Worm (Caenorhabditis elegans) whole organism, L2 larva: ENCODE results near the gene cut-1.

ENCODE experiments used
- C34F6.9 ChIP-seq: fragments of 150-350 bp; optimal IDR thresholded peaks from 2 replicates; lab custom pipeline; 2014; ENCODE audit warnings: missing biosample characterization, missing genetic modification characterization
- F13H6.1 ChIP-seq: sonication (generic microtip); optimal IDR thresholded peaks from 2 replicates; lab custom pipeline; 2016; ENCODE audit warnings: missing genetic modification characterization, missing compliant biosample characterization
- R02D3.7 ChIP-seq: fragments of 150-350 bp; optimal IDR thresholded peaks from 2 replicates; lab custom pipeline; 2014; ENCODE audit warnings: missing biosample characterization, missing genetic modification characterization
- Y55F3AM.14 ChIP-seq: fragments of 200-800 bp; sonication (Bioruptor generic); optimal IDR thresholded peaks from 2 replicates; lab custom pipeline; 2018; ENCODE audit warnings: mild to moderate bottlenecking, missing genetic modification characterization, missing compliant biosample characterization
- ZK546.5 ChIP-seq: sonication (generic microtip); optimal IDR thresholded peaks from 2 replicates; lab custom pipeline; 2017; ENCODE audit warnings: missing biosample characterization, missing genetic modification characterization
- alr-1 ChIP-seq: fragments of 150-350 bp; optimal IDR thresholded peaks from 2 replicates; lab custom pipeline; 2014; ENCODE audit warnings: missing biosample characterization, missing genetic modification characterization
- aly-2 ChIP-seq: fragments of 150-350 bp; optimal IDR thresholded peaks from 2 replicates; lab custom pipeline; 2014; ENCODE audit warnings: missing biosample characterization, missing genetic modification characterization
- ama-1 ChIP-seq: fragments of 150-350 bp; optimal IDR thresholded peaks from 2 replicates; lab custom pipeline; 2018; ENCODE audit warnings: inconsistent platforms
- ceh-82 ChIP-seq: fragments of 150-350 bp; optimal IDR thresholded peaks from 2 replicates; lab custom pipeline; 2014; ENCODE audit warnings: missing biosample characterization, missing genetic modification characterization
- dmd-4 ChIP-seq: sonication (generic microtip); optimal IDR thresholded peaks from 2 replicates; lab custom pipeline; 2017; ENCODE audit warnings: missing biosample characterization, missing genetic modification characterization
- egl-27 ChIP-seq: sonication (generic microtip); optimal IDR thresholded peaks from 3 replicates; lab custom pipeline; 2017; ENCODE audit warnings: missing biosample characterization, missing genetic modification reagents, missing genetic modification characterization
- fos-1 ChIP-seq: fragments of 150-350 bp; optimal IDR thresholded peaks from 2 replicates; lab custom pipeline; 2014; ENCODE audit warnings: missing biosample characterization, missing genetic modification characterization
- gmeb-1 ChIP-seq: fragments of 150-350 bp; optimal IDR thresholded peaks from 2 replicates; lab custom pipeline; 2014; ENCODE audit warnings: missing biosample characterization, missing genetic modification characterization
- lin-11 ChIP-seq: fragments of 150-350 bp; sonication (generic microtip); optimal IDR thresholded peaks from 2 replicates; lab custom pipeline; 2014; ENCODE audit warnings: missing biosample characterization, missing genetic modification characterization, inconsistent platforms, mixed read lengths
- lin-13 ChIP-seq: fragments of 150-350 bp; optimal IDR thresholded peaks from 2 replicates; lab custom pipeline; 2014; ENCODE audit warnings: missing biosample characterization, missing genetic modification reagents, missing genetic modification characterization
- mab-5 ChIP-seq: fragments of 150-350 bp; optimal IDR thresholded peaks from 2 replicates; lab custom pipeline; 2014; ENCODE audit warnings: missing biosample characterization, missing genetic modification characterization
- mdl-1 ChIP-seq, 2 experiments: fragments of 150-350 bp in 1 of 2; sonication (generic microtip) in 1 of 2; optimal IDR thresholded peaks; 2 replicates each; lab custom pipeline; 2017; ENCODE audit warnings: missing biosample characterization in 2 of 2, missing genetic modification characterization in 2 of 2
- nhr-11 ChIP-seq: fragments of 150-350 bp; optimal IDR thresholded peaks from 2 replicates; lab custom pipeline; 2014; ENCODE audit warnings: missing biosample characterization, missing genetic modification characterization
- nhr-12 ChIP-seq: fragments of 150-350 bp; optimal IDR thresholded peaks from 2 replicates; lab custom pipeline; 2014; ENCODE audit warnings: missing biosample characterization, missing genetic modification characterization
- nhr-129 ChIP-seq: fragments of 150-350 bp; optimal IDR thresholded peaks from 2 replicates; lab custom pipeline; 2014; ENCODE audit warnings: missing biosample characterization, missing genetic modification characterization
- nhr-21 ChIP-seq: fragments of 150-350 bp; optimal IDR thresholded peaks from 2 replicates; lab custom pipeline; 2014; ENCODE audit warnings: missing biosample characterization, missing genetic modification characterization
- nhr-23 ChIP-seq: fragments of 150-350 bp; optimal IDR thresholded peaks from 2 replicates; lab custom pipeline; 2014; ENCODE audit warnings: missing biosample characterization, missing genetic modification reagents, missing genetic modification characterization
- nhr-237 ChIP-seq: fragments of 150-350 bp; optimal IDR thresholded peaks from 2 replicates; lab custom pipeline; 2014; ENCODE audit warnings: missing biosample characterization, missing genetic modification characterization
- nhr-25 ChIP-seq: fragments of 150-350 bp; sonication (generic microtip); optimal IDR thresholded peaks from 3 replicates; lab custom pipeline; 2014; ENCODE audit warnings: missing biosample characterization, missing genetic modification characterization
- nhr-77 ChIP-seq: fragments of 150-350 bp; optimal IDR thresholded peaks from 2 replicates; lab custom pipeline; 2014; ENCODE audit warnings: missing biosample characterization, missing genetic modification characterization
- sem-4 ChIP-seq: fragments of 150-350 bp; optimal IDR thresholded peaks from 2 replicates; lab custom pipeline; 2014; ENCODE audit warnings: missing biosample characterization, missing genetic modification reagents, missing genetic modification characterization
- skn-1 ChIP-seq: sonication (generic microtip); optimal IDR thresholded peaks from 2 replicates; lab custom pipeline; 2017; ENCODE audit warnings: missing biosample characterization, missing genetic modification characterization
- sma-3 ChIP-seq: sonication (generic microtip); optimal IDR thresholded peaks from 2 replicates; lab custom pipeline; 2016; ENCODE audit warnings: missing genetic modification reagents, missing genetic modification characterization, missing compliant biosample characterization
- sma-9 ChIP-seq, 2 experiments: fragments of 150-350 bp in 1 of 2; sonication (generic microtip) in 1 of 2; optimal IDR thresholded peaks; 2 replicates each; lab custom pipeline; 2014 to 2016; ENCODE audit warnings: missing genetic modification characterization in 2 of 2, mild to moderate bottlenecking in 1 of 2, missing biosample characterization in 1 of 2, missing compliant biosample characterization in 1 of 2, missing genetic modification reagents in 1 of 2, moderate library complexity in 1 of 2
- snpc-4 ChIP-seq: fragments of 150-350 bp; optimal IDR thresholded peaks from 2 replicates; lab custom pipeline; 2014; ENCODE audit warnings: missing biosample characterization, missing genetic modification characterization
- unc-39 ChIP-seq: fragments of 150-350 bp; optimal IDR thresholded peaks from 2 replicates; lab custom pipeline; 2014; ENCODE audit warnings: missing biosample characterization, missing genetic modification characterization
- unc-62 ChIP-seq: fragments of 150-350 bp; optimal IDR thresholded peaks from 2 replicates; lab custom pipeline; 2014; ENCODE audit warnings: missing biosample characterization, missing genetic modification reagents, missing genetic modification characterization
- zag-1 ChIP-seq: fragments of 150-350 bp; optimal IDR thresholded peaks from 2 replicates; lab custom pipeline; 2014; ENCODE audit warnings: missing biosample characterization, missing genetic modification characterization
- ztf-1 ChIP-seq: fragments of 200-800 bp; sonication (Bioruptor generic); conservative IDR thresholded peaks from 2 replicates; pipeline ENCODE4 v1.3.6; 2022; ENCODE audit warnings: missing genetic modification characterization, missing compliant biosample characterization
- ztf-11 ChIP-seq: sonication (generic microtip); optimal IDR thresholded peaks from 2 replicates; lab custom pipeline; 2017; ENCODE audit warnings: missing biosample characterization, missing genetic modification characterization
- ztf-4 ChIP-seq: fragments of 150-350 bp; optimal IDR thresholded peaks from 2 replicates; lab custom pipeline; 2014; ENCODE audit warnings: missing biosample characterization, missing genetic modification characterization

cut-1 gene

DNA sequence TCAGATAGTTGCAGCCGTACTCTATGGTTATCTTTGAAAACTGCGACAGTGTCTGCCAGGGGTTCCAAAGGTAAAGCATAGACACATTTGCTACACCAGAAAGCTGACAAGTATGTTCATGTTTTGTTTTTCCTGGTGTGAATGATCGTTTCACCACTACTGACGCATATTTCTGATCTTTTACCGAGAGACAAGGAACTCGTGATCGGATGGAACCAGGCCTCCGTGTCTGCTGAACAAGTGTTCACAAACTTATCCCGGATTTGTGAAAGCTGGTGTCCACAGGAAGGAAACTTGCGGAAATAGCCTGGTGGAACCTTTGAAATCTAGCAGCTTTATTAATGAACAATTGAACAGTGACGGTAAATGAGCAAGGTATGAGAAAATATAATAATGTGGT, 9.2 kb upstream of the cut-1 start:
- TF ChIP-seq C34F6.9 (tag; lab: Kevin White, UChicago) (no peak), lin-13 (GFP tag; lab: Kevin White, UChicago) (no peak), sma-9 (GFP tag; optimal IDR thresholded peaks at IDR 0.05; lab: Kevin White, UChicago) (no peak), sma-9 (tag; optimal IDR thresholded peaks at IDR 0.05; lab: Kevin White, UChicago) (no peak), ZK546.5 (tag; lab: Kevin White, UChicago) (no peak), gmeb-1 (tag; lab: Kevin White, UChicago) (no peak), nhr-21 (no peak), unc-39 (no peak), zag-1 (no peak), Y55F3AM.14 (GFP tag; lab: Kevin White, UChicago) (no peak), sma-3 (GFP tag; lab: Kevin White, UChicago) (no peak), R02D3.7 (tag; lab: Kevin White, UChicago) (no peak), egl-27 (tag; lab: Kevin White, UChicago) (no peak), aly-2 (tag; lab: Kevin White, UChicago) (no peak), ama-1 (no peak), nhr-129 (tag; lab: Kevin White, UChicago) (no peak), alr-1 (no peak), nhr-23 (tag; lab: Kevin White, UChicago) (no peak)

DNA sequence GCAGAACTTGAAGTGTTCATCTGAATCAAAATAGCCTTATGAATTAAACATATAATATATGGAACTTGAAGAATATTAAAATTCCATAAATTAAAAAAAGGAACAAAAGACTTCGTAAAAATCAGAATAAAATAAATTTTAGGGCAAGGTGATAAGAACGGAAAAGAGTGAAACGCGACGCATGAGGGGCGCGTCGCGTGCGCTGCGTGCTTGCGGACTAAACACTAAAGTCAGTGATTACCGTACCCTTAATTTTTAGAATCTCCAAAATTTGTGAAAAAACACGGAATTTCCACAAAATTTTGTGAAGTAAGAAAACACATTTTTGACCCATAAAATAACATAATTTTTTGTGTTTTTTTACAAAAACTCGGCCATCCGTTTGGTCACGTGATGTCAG, 7.7 kb upstream of the cut-1 start, which contains the start of gene T05B9.1:
T05B9.1 (minus strand) TSS at position 20 of the 400 bp plus-strand sequence.
- no peak for TF ChIP-seq fos-1
- no peak for TF ChIP-seq mab-5 (tag; lab: Kevin White, UChicago)
- TF ChIP-seq skn-1 (tag; lab: Kevin White, UChicago): no peak
- no peak for TF ChIP-seq ceh-82 (tag; lab: Kevin White, UChicago)
- no peak for TF ChIP-seq nhr-237
- no peak for TF ChIP-seq ZK546.5 (tag; lab: Kevin White, UChicago)
- TF ChIP-seq ztf-11 (tag; lab: Kevin White, UChicago): no peak
- no peak for TF ChIP-seq F13H6.1 (tag; lab: Kevin White, UChicago)
- TF ChIP-seq aly-2 (tag; lab: Kevin White, UChicago): no peak
- TF ChIP-seq snpc-4 (tag; lab: Kevin White, UChicago): no peak
- no peak for TF ChIP-seq sma-3 (GFP tag; lab: Kevin White, UChicago)
- TF ChIP-seq C34F6.9 (tag; lab: Kevin White, UChicago): no peak
- no peak for TF ChIP-seq alr-1
- no peak for TF ChIP-seq nhr-12
- TF ChIP-seq Y55F3AM.14 (GFP tag; lab: Kevin White, UChicago): no peak
- no peak for TF ChIP-seq unc-62 (GFP tag; lab: Kevin White, UChicago)
- TF ChIP-seq mdl-1 (tag; optimal IDR thresholded peaks at IDR 0.05; lab: Kevin White, UChicago): no peak
- no peak for TF ChIP-seq lin-11 (tag; lab: Kevin White, UChicago)
- TF ChIP-seq nhr-25 (tag; lab: Kevin White, UChicago): no peak

DNA sequence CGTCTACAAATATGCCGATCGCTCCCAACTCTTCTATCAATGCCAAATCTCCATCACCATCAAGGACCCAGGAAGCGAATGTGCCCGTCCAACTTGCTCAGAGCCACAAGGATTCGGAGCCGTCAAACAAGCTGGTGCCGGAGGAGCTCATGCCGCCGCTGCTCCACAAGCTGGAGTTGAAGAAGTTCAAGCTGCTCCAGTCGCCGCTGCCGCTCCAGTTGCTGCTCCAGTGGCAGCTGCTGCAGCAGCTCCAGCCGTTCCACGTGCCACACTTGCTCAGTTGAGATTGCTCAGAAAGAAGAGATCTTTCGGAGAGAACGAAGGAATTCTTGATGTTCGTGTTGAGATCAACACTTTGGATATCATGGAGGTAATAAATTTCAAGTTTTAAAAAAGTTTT, 1.9 kb downstream of the cut-1 start:
- TF ChIP-seq ztf-11 (tag; lab: Kevin White, UChicago) (no peak), sem-4 (tag; lab: Kevin White, UChicago) (no peak), unc-62 (GFP tag; lab: Kevin White, UChicago) (no peak), ztf-1 (GFP tag; lab: Robert Waterston, UW) (no peak), egl-27 (tag; lab: Kevin White, UChicago) (no peak), skn-1 (tag; lab: Kevin White, UChicago) (no peak), R02D3.7 (tag; lab: Kevin White, UChicago) (no peak), ztf-4 (tag; lab: Kevin White, UChicago) (no peak), mab-5 (tag; lab: Kevin White, UChicago) (no peak), nhr-77 (tag; lab: Kevin White, UChicago) (no peak), nhr-23 (tag; lab: Kevin White, UChicago) (no peak), mdl-1 (tag; optimal IDR thresholded peaks at IDR 0.05; lab: Kevin White, UChicago) (no peak), nhr-129 (tag; lab: Kevin White, UChicago) (no peak), dmd-4 (tag; lab: Kevin White, UChicago) (no peak)

DNA sequence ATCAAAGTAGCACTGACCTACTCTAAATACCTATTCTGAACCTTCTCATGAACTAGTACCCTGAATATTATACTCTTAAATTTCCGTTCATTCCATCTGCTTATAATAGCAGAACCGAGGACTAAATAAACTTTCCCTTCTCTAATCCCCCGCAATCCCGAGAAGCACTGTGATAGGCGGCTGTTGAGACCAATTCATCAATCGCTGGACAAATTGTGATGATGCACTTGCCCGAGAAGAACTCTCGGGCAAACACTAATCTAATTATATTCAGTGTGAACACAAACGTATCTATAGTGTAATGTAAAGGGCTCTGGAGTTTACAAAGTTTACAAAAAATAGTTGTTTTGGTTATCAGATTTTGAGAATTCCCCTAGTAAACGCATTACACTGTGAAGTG, 6.0 kb downstream of the cut-1 start:
- no peak for TF ChIP-seq nhr-11 (tag; lab: Kevin White, UChicago)
- TF ChIP-seq snpc-4 (tag; lab: Kevin White, UChicago): no peak
- TF ChIP-seq R02D3.7 (tag; lab: Kevin White, UChicago): no peak
